Fruit fly (Drosophila melanogaster) whole organism, embryonic: Measurements from ENCODE around the gene CHES-1-like.

Experiments
- Adf1 ChIP-seq: fragments of 200-800 bp; sonication (Bioruptor generic); IDR thresholded peaks from 2 replicates; pipeline ENCODE4 v1.3.6; 2022; ENCODE audit warnings: missing biosample characterization, missing genetic modification characterization
- Atf6 ChIP-seq: fragments of 200-800 bp; sonication (Bioruptor generic); IDR thresholded peaks from 2 replicates; pipeline ENCODE4 v1.3.6; 2022; ENCODE audit warnings: missing biosample characterization, missing genetic modification characterization
- BtbVII ChIP-seq: fragments of 200-800 bp; sonication (Bioruptor generic); optimal IDR thresholded peaks from 3 replicates; lab custom pipeline; 2017; ENCODE audit warnings: missing biosample characterization, mild to moderate bottlenecking, missing genetic modification characterization
- CG10267 ChIP-seq: fragments of 200-800 bp; sonication (Bioruptor generic); optimal IDR thresholded peaks from 2 replicates; lab custom pipeline; 2018; ENCODE audit warnings: missing biosample characterization, mild to moderate bottlenecking, missing genetic modification characterization, moderate library complexity
- CG13775 ChIP-seq: fragments of 200-800 bp; sonication (Bioruptor generic); optimal IDR thresholded peaks from 3 replicates; lab custom pipeline; 2017; ENCODE audit warnings: missing biosample characterization, mild to moderate bottlenecking, missing genetic modification characterization
- CG15011 ChIP-seq: fragments of 200-800 bp; sonication (Bioruptor generic); optimal IDR thresholded peaks from 3 replicates; lab custom pipeline; 2018; ENCODE audit warnings: missing biosample characterization, mild to moderate bottlenecking, missing genetic modification characterization
- CG1792 ChIP-seq: fragments of 200-800 bp; sonication (Bioruptor generic); optimal IDR thresholded peaks from 2 replicates; lab custom pipeline; 2016; ENCODE audit warnings: missing biosample characterization, missing genetic modification characterization
- CG18764 ChIP-seq: fragments of 200-800 bp; sonication (Bioruptor generic); optimal IDR thresholded peaks from 3 replicates; lab custom pipeline; 2016; ENCODE audit warnings: missing biosample characterization, missing genetic modification characterization
- CG2120 ChIP-seq: fragments of 200-800 bp; sonication (Bioruptor generic); optimal IDR thresholded peaks from 3 replicates; lab custom pipeline; 2016; ENCODE audit warnings: missing biosample characterization, missing genetic modification characterization
- CG4360 ChIP-seq: fragments of 200-800 bp; sonication (Bioruptor generic); IDR thresholded peaks from 2 replicates; pipeline ENCODE4 v1.3.6; 2022; ENCODE audit warnings: missing biosample characterization, missing genetic modification characterization
- CG4707 ChIP-seq: fragments of 200-800 bp; sonication (Bioruptor generic); optimal IDR thresholded peaks from 2 replicates; lab custom pipeline; 2018; ENCODE audit warnings: missing biosample characterization, mild to moderate bottlenecking, missing genetic modification characterization, moderate library complexity
- CG5180 ChIP-seq: fragments of 200-800 bp; sonication (Bioruptor generic); optimal IDR thresholded peaks from 3 replicates; lab custom pipeline; 2017; ENCODE audit warnings: missing biosample characterization, missing genetic modification characterization, mild to moderate bottlenecking, moderate library complexity, missing genetic modification reagents
- CG6813 ChIP-seq: fragments of 200-800 bp; sonication (Bioruptor generic); optimal IDR thresholded peaks from 2 replicates; lab custom pipeline; 2017; ENCODE audit warnings: missing biosample characterization, missing genetic modification characterization, mild to moderate bottlenecking, moderate library complexity, missing genetic modification reagents
- CG7928 ChIP-seq: fragments of 200-800 bp; sonication (Bioruptor generic); optimal IDR thresholded peaks from 2 replicates; lab custom pipeline; 2017; ENCODE audit warnings: missing biosample characterization, mild to moderate bottlenecking, missing genetic modification characterization
- CG7987 ChIP-seq: fragments of 200-800 bp; sonication (Bioruptor generic); optimal IDR thresholded peaks from 2 replicates; lab custom pipeline; 2018; ENCODE audit warnings: missing biosample characterization, mild to moderate bottlenecking, missing genetic modification characterization, moderate library complexity
- CG8290 ChIP-seq, 3 experiments: fragments of 200-800 bp; sonication (Bioruptor generic); optimal IDR thresholded peaks; 2 replicates each; lab custom pipeline; 2016 to 2019; ENCODE audit warnings: missing biosample characterization in 3 of 3, missing genetic modification characterization in 3 of 3, mild to moderate bottlenecking in 2 of 3, moderate library complexity in 1 of 3
- CG9817 ChIP-seq: fragments of 200-800 bp; sonication (Bioruptor generic); optimal IDR thresholded peaks from 2 replicates; lab custom pipeline; 2018; ENCODE audit warnings: missing biosample characterization, mild to moderate bottlenecking, missing genetic modification characterization, moderate library complexity
- CG9932 ChIP-seq: fragments of 200-800 bp; sonication (Bioruptor generic); IDR thresholded peaks from 2 replicates; pipeline ENCODE4 v1.3.6; 2022; ENCODE audit warnings: missing biosample characterization, missing genetic modification characterization
- Fer3 ChIP-seq: fragments of 200-800 bp; sonication (Bioruptor generic); optimal IDR thresholded peaks from 2 replicates; lab custom pipeline; 2018; ENCODE audit warnings: missing biosample characterization, mild to moderate bottlenecking, missing genetic modification characterization, moderate library complexity
- Hsf ChIP-seq: fragments of 200-800 bp; sonication (Bioruptor generic); optimal IDR thresholded peaks from 3 replicates; lab custom pipeline; 2016; ENCODE audit warnings: missing biosample characterization, missing genetic modification characterization
- Med ChIP-seq: fragments of 200-800 bp; sonication (Bioruptor generic); peaks from one replicate; lab custom pipeline; 2016; ENCODE audit warnings: missing biosample characterization, missing genetic modification characterization, mild to moderate bottlenecking, inconsistent platforms, moderate library complexity
- Meics ChIP-seq: fragments of 200-800 bp; sonication (Bioruptor generic); optimal IDR thresholded peaks from 2 replicates; lab custom pipeline; 2017; ENCODE audit warnings: missing biosample characterization, mild to moderate bottlenecking, missing genetic modification characterization
- NC2β ChIP-seq: fragments of 200-800 bp; sonication (Bioruptor generic); optimal IDR thresholded peaks from 2 replicates; lab custom pipeline; 2016; ENCODE audit warnings: missing biosample characterization, missing genetic modification characterization
- Opbp ChIP-seq: fragments of 200-800 bp; sonication (Bioruptor generic); IDR thresholded peaks from 3 replicates; pipeline ENCODE4 v1.3.6; 2022; ENCODE audit warnings: missing biosample characterization, missing genetic modification characterization; ENCODE audit not compliant: partially characterized antibody
- Sox100B ChIP-seq: fragments of 200-800 bp; sonication (Bioruptor generic); optimal IDR thresholded peaks from 3 replicates; lab custom pipeline; 2018; ENCODE audit warnings: missing biosample characterization, mild to moderate bottlenecking, missing genetic modification characterization
- Trl ChIP-seq, 3 experiments: fragments of >200 bp in 2 of 3; fragments of 200-800 bp in 1 of 3; sonication (Bioruptor generic) in 1 of 3; optimal IDR thresholded peaks; 2 replicates in 1 of 3; 3 replicates in 2 of 3; lab custom pipeline; 2016 to 2017; ENCODE audit warnings: missing biosample characterization in 1 of 3, missing genetic modification characterization in 1 of 3
- bsh ChIP-seq, 2 experiments: fragments of 200-800 bp; sonication (Bioruptor generic); optimal IDR thresholded peaks; 2 replicates each; lab custom pipeline; 2017 to 2018; ENCODE audit warnings: mild to moderate bottlenecking in 2 of 2, missing biosample characterization in 2 of 2, missing genetic modification characterization in 2 of 2, moderate library complexity in 1 of 2
- ci ChIP-seq: fragments of 200-800 bp; sonication (Bioruptor generic); IDR thresholded peaks from 3 replicates; pipeline ENCODE4 v1.3.6; 2022; ENCODE audit warnings: missing biosample characterization, missing genetic modification characterization
- cwo ChIP-seq: fragments of 200-800 bp; sonication (Bioruptor generic); optimal IDR thresholded peaks from 3 replicates; lab custom pipeline; 2017; ENCODE audit warnings: missing biosample characterization, missing genetic modification characterization, mild to moderate bottlenecking, moderate library complexity, missing genetic modification reagents
- exex ChIP-seq: fragments of 200-800 bp; sonication (Bioruptor generic); optimal IDR thresholded peaks from 4 replicates; lab custom pipeline; 2018; ENCODE audit warnings: missing biosample characterization, mild to moderate bottlenecking, missing genetic modification characterization, moderate library complexity
- fd64A ChIP-seq: fragments of 200-800 bp; sonication (Bioruptor generic); optimal IDR thresholded peaks from 3 replicates; lab custom pipeline; 2018; ENCODE audit warnings: missing biosample characterization, mild to moderate bottlenecking, missing genetic modification characterization
- ftz-f1 ChIP-seq: fragments of 200-800 bp; sonication (Bioruptor generic); optimal IDR thresholded peaks from 2 replicates; lab custom pipeline; 2016; ENCODE audit warnings: missing biosample characterization, missing genetic modification characterization
- gcm2 ChIP-seq: fragments of 200-800 bp; sonication (Bioruptor generic); optimal IDR thresholded peaks from 2 replicates; lab custom pipeline; 2016; ENCODE audit warnings: missing biosample characterization, missing genetic modification characterization
- gem ChIP-seq: fragments of 200-800 bp; sonication (Bioruptor generic); optimal IDR thresholded peaks from 2 replicates; lab custom pipeline; 2019; ENCODE audit warnings: missing biosample characterization, mild to moderate bottlenecking, missing genetic modification characterization, moderate library complexity
- kni ChIP-seq: fragments of 200-800 bp; sonication (Bioruptor generic); optimal IDR thresholded peaks from 3 replicates; lab custom pipeline; 2017; ENCODE audit warnings: mild to moderate bottlenecking, missing biosample characterization, missing genetic modification reagents, missing genetic modification characterization
- lbe ChIP-seq: fragments of 200-800 bp; sonication (Bioruptor generic); optimal IDR thresholded peaks from 2 replicates; lab custom pipeline; 2016; ENCODE audit warnings: missing biosample characterization, mild to moderate bottlenecking, missing genetic modification characterization
- onecut ChIP-seq: fragments of 200-800 bp; sonication (Bioruptor generic); IDR thresholded peaks from 2 replicates; pipeline ENCODE4 v1.3.6; 2022; ENCODE audit warnings: missing biosample characterization, missing genetic modification characterization
- pan ChIP-seq, 4 experiments: fragments of >200 bp in 3 of 4; fragments of 200-800 bp in 1 of 4; sonication (Bioruptor generic) in 1 of 4; optimal IDR thresholded peaks in 3 of 4; IDR thresholded peaks in 1 of 4; 2 replicates each; pipeline versions ENCODE4 v1.3.6 to Lab custom; 2017 to 2022; ENCODE audit warnings: missing biosample characterization in 2 of 4, missing genetic modification characterization in 2 of 4, mixed read lengths in 1 of 4
- sc ChIP-seq, 3 experiments: fragments of >200 bp in 2 of 3; fragments of 200-800 bp in 1 of 3; sonication (Bioruptor generic) in 1 of 3; optimal IDR thresholded peaks; 2 replicates in 2 of 3; 3 replicates in 1 of 3; lab custom pipeline; 2017; ENCODE audit warnings: mild to moderate bottlenecking in 1 of 3, missing biosample characterization in 1 of 3, missing genetic modification characterization in 1 of 3, missing genetic modification reagents in 1 of 3
- sim ChIP-seq: fragments of 200-800 bp; sonication (Bioruptor generic); IDR thresholded peaks from 2 replicates; pipeline ENCODE4 v1.3.6; 2022; ENCODE audit warnings: missing biosample characterization, missing genetic modification characterization
- slbo ChIP-seq: fragments of 200-800 bp; sonication (Bioruptor generic); IDR thresholded peaks from 2 replicates; pipeline ENCODE4 v1.3.6; 2022; ENCODE audit warnings: missing biosample characterization, missing genetic modification characterization
- stc ChIP-seq: fragments of 200-800 bp; sonication (Bioruptor generic); IDR thresholded peaks from 2 replicates; pipeline ENCODE4 v1.3.6; 2022; ENCODE audit warnings: missing biosample characterization, missing genetic modification characterization
- sug ChIP-seq: fragments of 200-800 bp; optimal IDR thresholded peaks from 2 replicates; lab custom pipeline; 2019; ENCODE audit warnings: missing biosample characterization, mild to moderate bottlenecking, missing genetic modification characterization, moderate library complexity
- unpg ChIP-seq: fragments of 200-800 bp; sonication (Bioruptor generic); optimal IDR thresholded peaks from 3 replicates; lab custom pipeline; 2018; ENCODE audit warnings: missing biosample characterization, mild to moderate bottlenecking, missing genetic modification characterization, moderate library complexity

Gene CHES-1-like

dm6 chrX:7691221-7691914, 17.8 kb downstream of the CHES-1-like start (continued):
- TF ChIP-seq pan (optimal IDR thresholded peaks at IDR 0.05; lab: Kevin White, UChicago) (no peak), pan (GFP tag; optimal IDR thresholded peaks at IDR 0.05 in 1 of 2, IDR thresholded peaks at IDR 0.05 in 1 of 2) (peak in 1 of 2 experiments; percentile 45), kni (GFP tag; lab: Kevin White, UChicago) (no peak)

- TF ChIP-seq lbe (GFP tag; lab: Kevin White, UChicago), result peak; percentile 2
- no peak for TF ChIP-seq CG10267 (tag; lab: Kevin White, UChicago)
- TF ChIP-seq CG13775 (GFP tag; lab: Kevin White, UChicago), result no peak
- no peak for TF ChIP-seq gem
- TF ChIP-seq Med, result peak; percentile 84
- TF ChIP-seq CG5180 (GFP tag; lab: Kevin White, UChicago), result peak; percentile 73
- peak; percentile 61; the same call in 1 of the 3 replicates for TF ChIP-seq ci (GFP tag; lab: Robert Waterston, UW)
- TF ChIP-seq Opbp, result no peak
- peak; percentile 77 for TF ChIP-seq CG6813 (GFP tag; lab: Kevin White, UChicago)
- peak; percentile 22 for TF ChIP-seq Sox100B (GFP tag; lab: Kevin White, UChicago)
- TF ChIP-seq CG9932 (GFP tag; lab: Robert Waterston, UW), result peak; percentile 36
- TF ChIP-seq unpg (GFP tag; lab: Kevin White, UChicago), result no peak
- no peak for TF ChIP-seq cwo (GFP tag; lab: Kevin White, UChicago)
- TF ChIP-seq CG18764, result peak; percentile 14
- no peak for TF ChIP-seq CG9817 (tag; lab: Kevin White, UChicago)
- peak; percentile 64; the same call in 1 of the 2 replicates for TF ChIP-seq onecut (GFP tag; lab: Robert Waterston, UW)
- no peak for TF ChIP-seq CG8290 (GFP tag; optimal IDR thresholded peaks at IDR 0.05; lab: Kevin White, UChicago)
- TF ChIP-seq CG8290 (tag; optimal IDR thresholded peaks at IDR 0.05; lab: Kevin White, UChicago), result peak in 1 of 2 experiments; percentile 45
- TF ChIP-seq Trl (optimal IDR thresholded peaks at IDR 0.05; lab: Kevin White, UChicago), result peak; percentile 75 to 97
- TF ChIP-seq Trl (GFP tag; optimal IDR thresholded peaks at IDR 0.05; lab: Kevin White, UChicago), result peak; percentile 32
- TF ChIP-seq CG7987 (GFP tag; lab: Kevin White, UChicago), result peak; percentile 46
- TF ChIP-seq CG15011 (GFP tag; lab: Kevin White, UChicago), result peak; percentile 45
- peak; percentile 79 for TF ChIP-seq fd64A (GFP tag; lab: Kevin White, UChicago)
- peak; percentile 84 for TF ChIP-seq BtbVII (GFP tag; lab: Kevin White, UChicago)
- peak; percentile 48 for TF ChIP-seq CG4707 (GFP tag; lab: Kevin White, UChicago)
- peak; percentile 87 for TF ChIP-seq Atf6 (GFP tag; lab: Robert Waterston, UW)
- no peak for TF ChIP-seq sc (optimal IDR thresholded peaks at IDR 0.05; lab: Kevin White, UChicago)
- TF ChIP-seq sc (GFP tag; optimal IDR thresholded peaks at IDR 0.05; lab: Kevin White, UChicago), result peak; percentile 49
- peak; percentile 26; the same call in 1 of the 2 replicates for TF ChIP-seq slbo (GFP tag; lab: Robert Waterston, UW)
- TF ChIP-seq Meics, result peak; percentile 65
- TF ChIP-seq gcm2 (GFP tag; lab: Kevin White, UChicago), result no peak
- peak; percentile 3 for TF ChIP-seq Hsf (GFP tag; lab: Kevin White, UChicago)
- peak; percentile 59 for TF ChIP-seq CG2120
- TF ChIP-seq ftz-f1 (GFP tag; lab: Kevin White, UChicago), result no peak
- peak; percentile 59 for TF ChIP-seq CG4360 (GFP tag; lab: Robert Waterston, UW)
- peak in 1 of 2 experiments; percentile 55 for TF ChIP-seq bsh (GFP tag; optimal IDR thresholded peaks at IDR 0.05; lab: Kevin White, UChicago)
- TF ChIP-seq sim (GFP tag; lab: Robert Waterston, UW), result 0 out of 2 replicates have a peak, but pooled peaks have one; percentile 17
- TF ChIP-seq stc (GFP tag; lab: Robert Waterston, UW), result peak; percentile 45; the same call in 1 of the 2 replicates
- peak; percentile 44 for TF ChIP-seq exex (tag; lab: Kevin White, UChicago)
- peak; percentile 17 for TF ChIP-seq NC2β (GFP tag; lab: Kevin White, UChicago)
- peak; percentile 23 for TF ChIP-seq CG1792 (GFP tag; lab: Kevin White, UChicago)
- TF ChIP-seq Fer3, result peak; percentile 52
- TF ChIP-seq CG7928 (GFP tag; lab: Kevin White, UChicago), result peak; percentile 70
- TF ChIP-seq Adf1, result peak; percentile 13; the same call in 1 of the 2 replicates
- peak; percentile 17 for TF ChIP-seq sug (tag; lab: Kevin White, UChicago)
These were observed 18.5 kb downstream of the CHES-1-like start for dm6 chrX:7690683-7691082.
